Worm (Caenorhabditis elegans): ENCODE measurements around the gene C03B1.14.

The C03B1.14 gene

DNA sequence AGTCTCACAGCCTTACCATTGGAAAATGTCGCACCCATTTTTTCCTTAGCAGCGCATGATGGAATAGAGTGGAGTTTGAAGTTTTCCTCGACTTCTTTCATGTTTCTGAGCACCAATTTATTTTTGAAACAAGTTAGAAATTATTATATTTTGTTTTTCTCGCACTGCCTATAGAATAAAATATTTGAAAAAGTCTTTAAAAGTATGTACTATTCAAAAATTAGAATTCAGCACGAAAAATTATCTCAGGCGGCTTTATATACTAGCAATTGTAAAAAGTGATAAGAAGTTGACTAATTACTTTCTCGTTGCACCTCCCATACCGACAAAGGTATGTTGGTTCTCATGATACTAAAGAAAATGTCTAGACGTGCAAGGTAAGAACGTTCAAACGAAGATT lies 13.5 kb downstream of the C03B1.14 start, which contains the start of gene C03B1.9:
Gene C03B1.9 (minus strand): TSS at position 101 of the 400 bp plus-strand sequence.
- TF ChIP-seq unc-86 (tag; optimal IDR thresholded peaks at IDR 0.05) (no peak), rnt-1 (tag; optimal IDR thresholded peaks at IDR 0.05) (no peak), fkh-10 (GFP tag; optimal IDR thresholded peaks at IDR 0.05) (no peak), nhr-71 (tag; optimal IDR thresholded peaks at IDR 0.05) (no peak), tlp-1 (tag; optimal IDR thresholded peaks at IDR 0.05) (no peak), aly-2 (tag; optimal IDR thresholded peaks at IDR 0.05) (no peak), unc-98 (GFP tag; IDR thresholded peaks at IDR 0.05) (no peak), nhr-90 (tag; optimal IDR thresholded peaks at IDR 0.05; ENCODE audit: poor library complexity) (no peak), pax-3 (tag; optimal IDR thresholded peaks at IDR 0.05) (no peak), efl-1 (optimal IDR thresholded peaks at IDR 0.05) (no peak), efl-1 (GFP tag; optimal IDR thresholded peaks at IDR 0.05 in 1 of 2) (no peak)

DNA sequence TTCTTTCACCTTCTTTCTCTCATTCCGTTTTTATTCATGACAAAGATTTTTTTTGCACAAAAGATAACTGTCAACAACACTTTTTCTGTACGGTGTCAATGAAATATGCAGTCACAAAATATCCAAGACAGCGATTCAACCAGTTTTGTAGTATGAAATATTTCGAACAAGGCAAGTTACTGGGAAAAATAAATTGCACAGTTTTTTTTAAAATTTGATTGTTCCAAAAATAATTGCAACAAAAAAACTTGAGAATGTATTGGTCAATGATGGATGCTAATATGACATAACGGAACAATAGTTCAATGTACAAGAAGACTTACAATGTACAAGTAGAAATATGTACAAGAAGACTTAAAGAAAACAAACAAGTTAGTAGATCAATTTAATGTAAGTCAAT lies 14.8 kb downstream of the C03B1.14 start:
- TF ChIP-seq ces-1 (GFP tag; optimal IDR thresholded peaks at IDR 0.05) (no peak), sup-37 (GFP tag; optimal IDR thresholded peaks at IDR 0.05) (no peak), nhr-90 (tag; optimal IDR thresholded peaks at IDR 0.05; ENCODE audit: poor library complexity) (no peak), ceh-63 (GFP tag; optimal IDR thresholded peaks at IDR 0.05) (no peak), lir-3 (tag; optimal IDR thresholded peaks at IDR 0.05; ENCODE audit: poor library complexity) (no peak), ceh-8 (GFP tag; optimal IDR thresholded peaks at IDR 0.05) (no peak), ceh-90 (tag; optimal IDR thresholded peaks at IDR 0.05) (no peak), nhr-47 (tag; optimal IDR thresholded peaks at IDR 0.05) (no peak)

DNA sequence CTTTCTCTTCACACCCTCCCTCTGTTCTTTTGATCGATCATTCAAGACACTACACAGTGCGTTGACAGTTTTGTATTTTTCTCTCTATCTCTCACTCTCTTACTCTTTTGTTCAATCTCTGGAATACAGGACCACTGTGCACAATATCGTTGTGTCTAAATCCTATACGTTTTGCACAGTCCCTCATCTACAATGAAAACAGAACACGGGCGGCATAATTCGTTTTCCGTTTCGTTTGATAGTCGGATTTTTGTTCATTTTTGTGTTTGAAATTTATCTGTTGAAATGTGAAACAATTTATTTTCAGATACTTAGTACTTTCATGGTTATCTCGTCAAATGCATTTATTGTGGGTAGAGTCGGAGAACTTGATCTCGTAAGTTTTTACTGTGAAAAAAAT lies 19.0 kb downstream of the C03B1.14 start, which contains the start of gene C03B1.7:
Gene C03B1.7 (plus strand): TSS at position 301 of the 400 bp plus-strand sequence.
- TF ChIP-seq unc-86 (tag; optimal IDR thresholded peaks at IDR 0.05): no peak
- TF ChIP-seq fkh-8 (tag; optimal IDR thresholded peaks at IDR 0.05): no peak
- TF ChIP-seq mdl-1 (tag; optimal IDR thresholded peaks at IDR 0.05): no peak
- TF ChIP-seq ceh-82 (tag; optimal IDR thresholded peaks at IDR 0.05): no peak
- TF ChIP-seq hpl-2 (GFP tag; optimal IDR thresholded peaks at IDR 0.05): no peak
- TF ChIP-seq C34B4.2 (tag; optimal IDR thresholded peaks at IDR 0.05): no peak
- TF ChIP-seq zip-4 (GFP tag; optimal IDR thresholded peaks at IDR 0.05): no peak
- TF ChIP-seq unc-30 (tag; optimal IDR thresholded peaks at IDR 0.05): no peak
- TF ChIP-seq nhr-20 (tag; optimal IDR thresholded peaks at IDR 0.05): no peak
- no peak for TF ChIP-seq ceh-88 (GFP tag; IDR thresholded peaks at IDR 0.05)
- no peak for TF ChIP-seq tlp-1 (tag; optimal IDR thresholded peaks at IDR 0.05)
- no peak for TF ChIP-seq lin-15B (tag; optimal IDR thresholded peaks at IDR 0.05)
- TF ChIP-seq dpl-1 (GFP tag; optimal IDR thresholded peaks at IDR 0.05): no peak
- TF ChIP-seq mef-2 (tag; optimal IDR thresholded peaks at IDR 0.05): no peak
- no peak for TF ChIP-seq unc-62 (GFP tag; optimal IDR thresholded peaks at IDR 0.05)
- no peak for TF ChIP-seq egl-13 (tag; optimal IDR thresholded peaks at IDR 0.05)

DNA sequence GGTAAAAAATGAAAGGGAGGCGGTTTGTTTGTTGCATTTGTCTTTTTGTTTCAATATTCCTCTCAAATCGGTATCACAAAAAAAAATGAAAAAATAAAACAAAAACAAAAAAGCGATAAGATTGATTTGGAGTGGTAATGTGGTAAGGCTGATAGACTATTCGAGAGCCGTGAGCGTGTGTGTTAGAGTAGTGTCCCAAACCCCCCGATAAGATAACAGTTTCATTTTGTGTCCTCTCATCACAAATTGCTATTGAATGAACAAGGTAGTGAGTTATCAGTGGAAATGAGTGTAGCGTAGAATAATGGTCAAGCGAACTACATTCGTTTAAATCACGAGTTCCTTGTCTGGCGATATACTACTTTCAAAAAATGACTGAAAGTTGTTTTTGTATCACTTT lies 22.1 kb downstream of the C03B1.14 start:
- peak; percentile 38 for TF ChIP-seq nhr-90 (tag; optimal IDR thresholded peaks at IDR 0.05; ENCODE audit: poor library complexity)
- TF ChIP-seq hlh-17 (GFP tag; optimal IDR thresholded peaks at IDR 0.05; ENCODE audit: borderline replicate concordance): no peak
- peak; percentile 95 for TF ChIP-seq elt-2 (tag; optimal IDR thresholded peaks at IDR 0.05)
- no peak for TF ChIP-seq nhr-77 (tag; optimal IDR thresholded peaks at IDR 0.05)
- no peak for TF ChIP-seq swsn-7 (tag; optimal IDR thresholded peaks at IDR 0.05)
- no peak for TF ChIP-seq lin-39 (tag; optimal IDR thresholded peaks at IDR 0.05)
- TF ChIP-seq pqm-1 (tag; optimal IDR thresholded peaks at IDR 0.05): peak; percentile 20
- no peak for TF ChIP-seq efl-1 (optimal IDR thresholded peaks at IDR 0.05)
- peak in 1 of 2 experiments; percentile 38 for TF ChIP-seq efl-1 (GFP tag; optimal IDR thresholded peaks at IDR 0.05 in 1 of 2)
- peak in 1 of 2 experiments; percentile 45 for TF ChIP-seq lin-35 (GFP tag; optimal IDR thresholded peaks at IDR 0.05)
- no peak for TF ChIP-seq fos-1 (tag; optimal IDR thresholded peaks at IDR 0.05)
- TF ChIP-seq tlp-1 (tag; optimal IDR thresholded peaks at IDR 0.05): peak; percentile 15
- no peak for TF ChIP-seq xbp-1 (tag; optimal IDR thresholded peaks at IDR 0.05)
- TF ChIP-seq nhr-71 (tag; optimal IDR thresholded peaks at IDR 0.05): peak; percentile 15
- no peak for TF ChIP-seq hpl-2 (GFP tag; optimal IDR thresholded peaks at IDR 0.05)
- no peak for TF ChIP-seq ceh-8 (GFP tag; optimal IDR thresholded peaks at IDR 0.05)
- TF ChIP-seq nhr-19 (GFP tag; conservative IDR thresholded peaks at IDR 0.05): no peak
- TF ChIP-seq sox-4 (tag; optimal IDR thresholded peaks at IDR 0.05): no peak
- TF ChIP-seq unc-62 (GFP tag; optimal IDR thresholded peaks at IDR 0.05): no peak
- no peak for TF ChIP-seq ama-1 (optimal IDR thresholded peaks at IDR 0.05)
- TF ChIP-seq nhr-20 (tag; optimal IDR thresholded peaks at IDR 0.05): peak; percentile 41
- TF ChIP-seq unc-98 (GFP tag; IDR thresholded peaks at IDR 0.05): no peak

Data from whole organism, L1 larva.